Fruit fly (Drosophila melanogaster): ENCODE results near the gene CG17646.

CG17646 gene

DNA sequence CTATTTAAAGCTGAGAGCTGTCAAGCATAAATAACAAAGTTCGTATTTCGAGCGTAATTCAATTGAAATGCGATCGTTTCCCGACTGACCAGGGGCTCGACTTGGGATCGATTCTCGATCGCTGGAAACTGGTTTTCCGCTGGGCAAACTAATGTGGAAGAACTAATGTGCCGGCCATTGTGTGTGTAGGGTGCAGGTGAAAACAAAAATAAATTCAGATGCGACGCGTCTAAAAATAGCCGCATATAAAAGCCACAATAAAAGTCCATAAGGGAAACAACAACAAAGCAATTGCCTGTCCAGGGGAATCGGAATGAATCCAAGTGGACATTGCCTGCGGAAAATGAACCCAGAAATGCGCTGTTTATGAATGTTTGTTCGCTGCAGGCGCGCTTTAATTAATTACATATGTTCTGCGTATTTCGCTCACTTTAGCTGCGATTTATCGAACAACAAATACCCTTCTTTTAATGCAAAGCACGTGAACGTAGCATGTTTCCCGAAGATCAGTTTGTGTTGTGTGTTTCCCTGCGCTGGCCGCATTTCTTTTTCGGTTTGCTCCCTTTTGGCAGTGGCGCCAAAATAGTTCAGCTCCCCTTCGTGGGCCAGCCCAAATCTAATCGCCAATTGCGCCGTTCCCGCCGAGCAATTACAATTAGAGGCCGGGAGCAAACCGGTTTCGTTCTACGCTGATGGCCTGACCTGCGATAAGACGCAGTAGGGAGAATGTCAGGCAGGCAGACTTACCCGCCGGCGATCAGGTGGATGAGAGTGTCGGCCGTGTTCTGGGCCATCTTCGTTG lies 9.0 kb upstream of the CG17646 start:
- TF ChIP-seq CG7101 (tag; optimal IDR thresholded peaks at IDR 0.05), result no peak
- peak; percentile 20 for TF ChIP-seq CG33017 (tag; optimal IDR thresholded peaks at IDR 0.05)
- TF ChIP-seq CG7045 (GFP tag; optimal IDR thresholded peaks at IDR 0.05), result peak; percentile 18
- peak; percentile 22 for TF ChIP-seq Hr96 (GFP tag; optimal IDR thresholded peaks at IDR 0.05)
- no peak for TF ChIP-seq bab1 (GFP tag; optimal IDR thresholded peaks at IDR 0.05)

DNA sequence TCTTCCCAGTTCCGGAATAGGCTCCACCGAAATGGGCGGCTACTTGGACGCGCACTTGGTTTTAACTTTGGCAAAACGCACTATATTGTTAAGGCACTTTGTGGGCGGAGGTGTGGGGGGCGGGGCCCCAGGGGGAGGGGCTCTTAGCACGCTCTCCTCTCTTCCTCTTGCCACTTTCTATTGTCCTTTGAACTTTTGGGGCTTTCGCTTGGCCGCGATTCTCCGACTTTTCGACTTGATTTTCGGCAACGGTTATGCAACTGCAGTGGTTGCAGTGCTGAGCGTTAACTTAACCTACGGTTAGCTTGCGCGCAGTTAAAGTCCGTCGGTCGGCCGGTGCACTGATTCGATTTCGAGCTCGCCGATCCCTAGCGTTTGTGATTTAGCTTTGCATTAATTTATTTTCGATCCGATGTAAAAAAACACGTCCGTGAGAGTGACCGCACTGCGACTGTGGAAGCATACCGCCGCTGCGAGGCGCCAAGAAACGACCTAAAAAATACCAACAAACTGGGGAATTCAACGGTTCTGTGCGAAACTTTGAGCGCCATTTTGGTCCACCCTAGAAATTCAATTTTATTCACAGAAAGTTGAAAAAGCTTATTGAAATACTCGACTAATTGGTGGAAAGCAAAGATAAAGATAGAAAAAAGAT lies 8.3 kb upstream of the CG17646 start, which contains the start of gene Rim2:
Gene Rim2 (minus strand): TSS at position 452 of the 655 bp plus-strand sequence.
- TF ChIP-seq CG5204 (GFP tag; optimal IDR thresholded peaks at IDR 0.05) (no peak), CG7101 (tag; optimal IDR thresholded peaks at IDR 0.05) (peak; percentile 93), cnc (optimal IDR thresholded peaks at IDR 0.05) (no peak), CG11617 (GFP tag; optimal IDR thresholded peaks at IDR 0.05) (peak; percentile 46), CG1620 (GFP tag; optimal IDR thresholded peaks at IDR 0.05) (peak; percentile 45), Crg-1 (GFP tag; optimal IDR thresholded peaks at IDR 0.05) (peak; percentile 2), CG7045 (GFP tag; optimal IDR thresholded peaks at IDR 0.05) (no peak), Hr96 (GFP tag; optimal IDR thresholded peaks at IDR 0.05) (no peak), CG33017 (tag; optimal IDR thresholded peaks at IDR 0.05) (peak; percentile 29), kay (GFP tag; ENCODE audit: borderline replicate concordance) (no peak), Mnt (GFP tag; optimal IDR thresholded peaks at IDR 0.05) (peak; percentile 60), bab1 (GFP tag; optimal IDR thresholded peaks at IDR 0.05) (peak; percentile 60), Clk (GFP tag; optimal IDR thresholded peaks at IDR 0.05) (no peak), CG12768 (GFP tag; optimal IDR thresholded peaks at IDR 0.05) (peak; percentile 24), cic (GFP tag; optimal IDR thresholded peaks at IDR 0.05) (peak; percentile 76), ovo (GFP tag; optimal IDR thresholded peaks at IDR 0.05) (no peak), CG14711 (tag; optimal IDR thresholded peaks at IDR 0.05) (no peak), pad (GFP tag; optimal IDR thresholded peaks at IDR 0.05) (peak; percentile 42), tj (GFP tag; optimal IDR thresholded peaks at IDR 0.05) (no peak), toe (GFP tag; optimal IDR thresholded peaks at IDR 0.05) (no peak)

DNA sequence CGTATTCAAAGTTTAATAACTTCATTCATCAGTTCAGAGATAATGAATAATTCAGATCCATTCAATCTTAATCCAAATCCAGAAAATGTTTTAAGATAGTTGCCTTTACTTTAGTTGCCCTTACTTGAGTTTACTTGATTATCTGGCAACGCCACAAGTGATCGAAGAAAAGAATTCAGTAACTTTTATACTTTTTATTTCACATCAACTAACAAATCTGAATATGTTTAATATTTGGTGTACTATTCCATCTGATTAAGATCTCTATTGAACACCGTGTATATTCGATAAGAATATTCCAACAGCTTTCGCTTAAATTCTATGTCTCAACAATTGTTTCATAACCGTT lies 7.8 kb upstream of the CG17646 start:
- TF ChIP-seq CG14711 (tag; optimal IDR thresholded peaks at IDR 0.05), result no peak
- peak; percentile 93 for TF ChIP-seq kay (GFP tag; ENCODE audit: borderline replicate concordance)
- no peak for TF ChIP-seq CG5204 (GFP tag; optimal IDR thresholded peaks at IDR 0.05)
- no peak for TF ChIP-seq bab1 (GFP tag; optimal IDR thresholded peaks at IDR 0.05)
- no peak for TF ChIP-seq CG7045 (GFP tag; optimal IDR thresholded peaks at IDR 0.05)

DNA sequence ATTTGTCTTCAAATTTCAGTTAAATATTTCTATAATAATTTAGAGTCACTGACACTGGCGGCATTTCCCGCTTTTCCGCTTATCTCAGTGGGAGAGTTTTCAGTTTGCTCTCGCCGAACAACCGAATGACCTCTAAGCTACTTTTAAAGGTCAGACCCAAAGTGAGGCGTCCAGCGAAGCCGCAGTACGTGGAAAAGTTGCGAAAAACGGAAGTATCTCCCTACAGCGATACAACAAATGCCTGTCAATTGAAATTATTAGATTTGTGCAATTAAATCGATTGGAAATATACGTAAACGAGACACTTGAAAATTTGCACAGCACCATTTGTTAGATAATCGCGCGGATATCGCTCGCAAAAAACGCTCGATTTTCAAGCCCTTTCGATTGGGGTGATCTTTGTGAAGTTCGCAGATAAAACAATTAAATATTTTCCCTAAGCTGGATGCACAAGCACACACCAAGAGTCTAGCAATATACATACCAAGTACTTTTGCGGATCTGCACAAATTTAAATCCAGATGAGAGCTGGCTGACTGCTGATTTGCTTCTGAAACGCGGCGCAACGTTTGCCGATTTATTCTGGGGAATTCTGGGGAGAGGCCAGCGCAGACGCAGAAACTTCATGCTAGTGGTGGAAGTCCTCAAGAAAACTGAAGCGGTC lies 5.0 kb upstream of the CG17646 start:
- TF ChIP-seq CG12768 (GFP tag; optimal IDR thresholded peaks at IDR 0.05), result no peak
- peak; percentile 94 for TF ChIP-seq pad (GFP tag; optimal IDR thresholded peaks at IDR 0.05)
- TF ChIP-seq kay (GFP tag; ENCODE audit: borderline replicate concordance), result no peak
- no peak for TF ChIP-seq CG7101 (tag; optimal IDR thresholded peaks at IDR 0.05)
- no peak for TF ChIP-seq cnc (optimal IDR thresholded peaks at IDR 0.05)

DNA sequence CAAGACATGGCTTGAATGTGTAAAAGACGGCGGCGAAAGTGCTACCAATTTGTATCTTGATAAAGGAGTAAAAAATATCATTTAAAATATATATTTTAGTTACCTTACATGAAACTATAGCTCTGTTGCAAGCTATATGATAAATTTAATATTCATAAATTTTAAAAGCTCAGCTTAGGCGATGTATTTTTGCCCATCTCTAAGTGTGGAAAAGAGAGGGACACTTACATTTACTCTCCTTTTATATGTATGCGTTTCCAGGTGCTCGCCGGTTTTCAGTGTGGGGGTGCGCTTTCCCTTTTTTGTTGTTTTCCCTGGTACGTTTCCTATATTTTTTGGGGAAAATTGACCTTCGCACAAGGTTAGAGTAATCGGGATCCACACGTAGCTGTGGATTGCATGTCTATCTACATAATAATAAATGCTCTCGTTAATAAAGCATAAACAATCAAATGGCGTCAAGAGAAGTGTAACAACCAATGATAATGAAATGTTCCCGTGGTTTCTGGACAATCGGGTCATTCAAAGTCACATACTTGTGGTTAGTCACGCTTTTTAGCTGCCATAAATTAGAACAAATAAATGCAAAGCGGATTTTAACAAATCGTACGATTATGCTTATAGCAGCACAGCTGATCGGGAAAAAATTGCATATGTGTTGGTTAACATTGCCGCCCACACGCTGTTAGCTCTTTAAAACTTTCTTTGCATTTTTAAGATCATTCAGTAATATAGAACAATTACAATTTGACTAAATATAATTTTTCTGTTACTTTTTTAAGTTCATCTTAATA lies 4.3 kb upstream of the CG17646 start:
- peak; percentile 96 for TF ChIP-seq Hr96 (GFP tag; optimal IDR thresholded peaks at IDR 0.05)
- TF ChIP-seq CG1620 (GFP tag; optimal IDR thresholded peaks at IDR 0.05), result peak; percentile 94
- TF ChIP-seq CG11617 (GFP tag; optimal IDR thresholded peaks at IDR 0.05), result peak; percentile 100
- TF ChIP-seq kay (GFP tag; ENCODE audit: borderline replicate concordance), result peak; percentile 99
- peak; percentile 99 for TF ChIP-seq CG7045 (GFP tag; optimal IDR thresholded peaks at IDR 0.05)
- TF ChIP-seq toe (GFP tag; optimal IDR thresholded peaks at IDR 0.05), result peak; percentile 98
- peak; percentile 99 for TF ChIP-seq CG33017 (tag; optimal IDR thresholded peaks at IDR 0.05)
- TF ChIP-seq cic (GFP tag; optimal IDR thresholded peaks at IDR 0.05), result peak; percentile 97
- peak; percentile 97 for TF ChIP-seq Mnt (GFP tag; optimal IDR thresholded peaks at IDR 0.05)
- no peak for TF ChIP-seq cnc (optimal IDR thresholded peaks at IDR 0.05)
- peak; percentile 90 for TF ChIP-seq CG14711 (tag; optimal IDR thresholded peaks at IDR 0.05)
- peak; percentile 99 for TF ChIP-seq CG12768 (GFP tag; optimal IDR thresholded peaks at IDR 0.05)
- TF ChIP-seq tj (GFP tag; optimal IDR thresholded peaks at IDR 0.05), result peak; percentile 95
- peak; percentile 99 for TF ChIP-seq CG7101 (tag; optimal IDR thresholded peaks at IDR 0.05)
- TF ChIP-seq ovo (GFP tag; optimal IDR thresholded peaks at IDR 0.05), result peak; percentile 99
- peak; percentile 98 for TF ChIP-seq Clk (GFP tag; optimal IDR thresholded peaks at IDR 0.05)
- peak; percentile 99 for TF ChIP-seq bab1 (GFP tag; optimal IDR thresholded peaks at IDR 0.05)
- TF ChIP-seq Crg-1 (GFP tag; optimal IDR thresholded peaks at IDR 0.05), result peak; percentile 98
- peak; percentile 99 for TF ChIP-seq CG5204 (GFP tag; optimal IDR thresholded peaks at IDR 0.05)
- peak; percentile 45 for TF ChIP-seq pad (GFP tag; optimal IDR thresholded peaks at IDR 0.05)

Data from whole organism, adult.